Worm (Caenorhabditis elegans) whole organism, early embryonic: Measurements from ENCODE around the gene C16B8.4.

Source experiments
- aly-1 ChIP-seq: sonication (generic microtip); optimal IDR thresholded peaks from 2 replicates; lab custom pipeline; 2016; ENCODE audit warnings: missing genetic modification characterization, missing compliant biosample characterization
- ama-1 ChIP-seq: fragments of 150-350 bp; optimal IDR thresholded peaks from 2 replicates; lab custom pipeline; 2014
- ceh-13 ChIP-seq: fragments of 200-800 bp; sonication (Bioruptor generic); optimal IDR thresholded peaks from 2 replicates; lab custom pipeline; 2018; ENCODE audit warnings: mild to moderate bottlenecking, missing genetic modification characterization, missing compliant biosample characterization
- ceh-36 ChIP-seq: sonication (generic microtip); optimal IDR thresholded peaks from 2 replicates; lab custom pipeline; 2016; ENCODE audit warnings: missing genetic modification characterization, inconsistent platforms, missing compliant biosample characterization
- ets-7 ChIP-seq: sonication (generic microtip); optimal IDR thresholded peaks from 2 replicates; lab custom pipeline; 2016; ENCODE audit warnings: missing genotype, missing genetic modification characterization, missing compliant biosample characterization
- hmg-4 ChIP-seq: fragments of 200-800 bp; sonication (Bioruptor generic); optimal IDR thresholded peaks from 2 replicates; lab custom pipeline; 2018; ENCODE audit warnings: mild to moderate bottlenecking, missing genetic modification characterization, missing compliant biosample characterization
- tbx-11 ChIP-seq: fragments of 200-800 bp; sonication (Bioruptor generic); IDR thresholded peaks from 2 replicates; pipeline ENCODE4 v1.3.6; 2022; ENCODE audit warnings: missing genetic modification characterization, missing compliant biosample characterization

DNA sequence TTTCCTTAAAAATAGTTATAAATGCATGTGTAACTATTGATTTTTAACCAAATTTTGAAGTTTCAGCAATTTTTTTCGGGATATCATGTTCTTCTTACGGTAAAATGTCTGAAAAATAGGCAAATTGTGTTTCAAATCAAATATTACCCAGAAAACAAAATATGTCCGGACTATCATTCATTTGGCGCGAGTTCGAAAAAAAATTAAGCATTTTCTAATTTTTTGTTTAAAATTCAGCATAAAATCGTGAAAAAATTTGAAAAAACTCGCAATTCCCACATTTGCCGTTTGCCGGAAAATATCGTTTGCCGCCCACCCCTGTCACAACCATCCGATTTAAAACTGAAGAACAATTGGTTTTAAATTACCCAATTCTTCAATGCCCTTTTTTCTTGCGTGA is 18.2 kb upstream of the C16B8.4 start:
- TF ChIP-seq ama-1 = no peak
- TF ChIP-seq hmg-4 (GFP tag; lab: Kevin White, UChicago) = no peak
- TF ChIP-seq ceh-36 (tag; lab: Kevin White, UChicago) = no peak
- TF ChIP-seq tbx-11 (GFP tag; lab: Robert Waterston, UW) = no peak
- no peak for TF ChIP-seq aly-1 (tag; lab: Kevin White, UChicago)
- TF ChIP-seq ets-7 (tag; lab: Kevin White, UChicago) = no peak
- no peak for TF ChIP-seq ceh-13
